Worm (Caenorhabditis elegans): Measurements from ENCODE around the gene dna-2.
A peak's percentile ranks its signal among the peaks of the same experiment; 100 is the strongest.

The dna-2 gene

ce11 chrII:11782493-11782892, 4.3 kb downstream of the dna-2 start, which contains the start of gene F43G6.16:
TSS of gene F43G6.16 (minus strand) at chrII:11782633.
- TF ChIP-seq hlh-30 (tag; optimal IDR thresholded peaks at IDR 0.05; ENCODE audit: insufficient read depth) (no peak), pax-1 (tag; optimal IDR thresholded peaks at IDR 0.05) (peak; percentile 85)

ce11 chrII:11788025-11788424, 9.8 kb downstream of the dna-2 start:
- TF ChIP-seq dmd-4 (tag; optimal IDR thresholded peaks at IDR 0.05; ENCODE audit: borderline replicate concordance) (no peak), unc-42 (tag; optimal IDR thresholded peaks at IDR 0.05) (no peak), T23F11.4 (GFP tag; optimal IDR thresholded peaks at IDR 0.05) (no peak), pha-2 (tag; optimal IDR thresholded peaks at IDR 0.05) (no peak), unc-86 (tag; optimal IDR thresholded peaks at IDR 0.05) (no peak), hlh-15 (tag; optimal IDR thresholded peaks at IDR 0.05) (no peak)

- no peak for TF ChIP-seq ceh-2 (tag; optimal IDR thresholded peaks at IDR 0.05)
- no peak for TF ChIP-seq fax-1 (tag; optimal IDR thresholded peaks at IDR 0.05)
- no peak for TF ChIP-seq mec-3 (tag; optimal IDR thresholded peaks at IDR 0.05; ENCODE audit: borderline replicate concordance)
- no peak for TF ChIP-seq dmd-4 (tag; optimal IDR thresholded peaks at IDR 0.05; ENCODE audit: borderline replicate concordance)
- TF ChIP-seq unc-55 (GFP tag; optimal IDR thresholded peaks at IDR 0.05), result no peak
- TF ChIP-seq K02D7.2 (tag; optimal IDR thresholded peaks at IDR 0.05), result no peak
- no peak for TF ChIP-seq elt-2 (tag; optimal IDR thresholded peaks at IDR 0.05)
- no peak for TF ChIP-seq elt-4 (tag; optimal IDR thresholded peaks at IDR 0.05)
- no peak for TF ChIP-seq ceh-34 (tag; optimal IDR thresholded peaks at IDR 0.05)
- no peak for TF ChIP-seq K09A11.1 (tag; optimal IDR thresholded peaks at IDR 0.05; ENCODE audit: insufficient read depth)
Measured at ce11 chrII:11790458-11790857, 12.2 kb downstream of the dna-2 start, which contains the start of gene F43G6.4. TSS of gene F43G6.4 (plus strand) at chrII:11790758.

- no peak for TF ChIP-seq npax-4 (tag; optimal IDR thresholded peaks at IDR 0.05)
- no peak for TF ChIP-seq ceh-6 (GFP tag; optimal IDR thresholded peaks at IDR 0.05)
- no peak for TF ChIP-seq C38D4.7 (GFP tag; optimal IDR thresholded peaks at IDR 0.05)
- TF ChIP-seq elt-2 (tag; optimal IDR thresholded peaks at IDR 0.05), result no peak
- TF ChIP-seq ceh-31 (tag; optimal IDR thresholded peaks at IDR 0.05), result no peak
- TF ChIP-seq ceh-34 (tag; optimal IDR thresholded peaks at IDR 0.05), result no peak
Measured at ce11 chrII:11794392-11794791, 16.2 kb downstream of the dna-2 start.

- TF ChIP-seq elt-2 (tag; optimal IDR thresholded peaks at IDR 0.05) (peak; percentile 80), ref-2 (tag; optimal IDR thresholded peaks at IDR 0.05) (no peak)
Measured at ce11 chrII:11797194-11797593, 19.0 kb downstream of the dna-2 start.

- TF ChIP-seq C38D4.7 (GFP tag; optimal IDR thresholded peaks at IDR 0.05), result no peak
- no peak for TF ChIP-seq ceh-22 (tag; optimal IDR thresholded peaks at IDR 0.05)
- TF ChIP-seq ceh-14 (tag; optimal IDR thresholded peaks at IDR 0.05), result no peak
- TF ChIP-seq ceh-34 (tag; optimal IDR thresholded peaks at IDR 0.05), result no peak
- no peak for TF ChIP-seq sox-2 (GFP tag; IDR thresholded peaks at IDR 0.05)
- no peak for TF ChIP-seq ceh-45 (GFP tag; IDR thresholded peaks at IDR 0.05)
- no peak for TF ChIP-seq pha-2 (tag; optimal IDR thresholded peaks at IDR 0.05)
- no peak for TF ChIP-seq ahr-1 (tag; optimal IDR thresholded peaks at IDR 0.05)
- TF ChIP-seq ceh-9 (tag; optimal IDR thresholded peaks at IDR 0.05), result no peak
- no peak for TF ChIP-seq lim-6 (tag; optimal IDR thresholded peaks at IDR 0.05)
- TF ChIP-seq Y22D7AL.16 (tag; optimal IDR thresholded peaks at IDR 0.05), result no peak
- no peak for TF ChIP-seq K02D7.2 (tag; optimal IDR thresholded peaks at IDR 0.05)
- no peak for TF ChIP-seq hlh-15 (tag; optimal IDR thresholded peaks at IDR 0.05)
- no peak for TF ChIP-seq unc-3 (GFP tag; conservative IDR thresholded peaks at IDR 0.05)
- no peak for TF ChIP-seq unc-3 (tag; optimal IDR thresholded peaks at IDR 0.05)
- TF ChIP-seq K09A11.1 (tag; optimal IDR thresholded peaks at IDR 0.05; ENCODE audit: insufficient read depth), result no peak
- TF ChIP-seq C08G9.2 (tag; optimal IDR thresholded peaks at IDR 0.05), result no peak
- no peak for TF ChIP-seq unc-86 (tag; optimal IDR thresholded peaks at IDR 0.05)
- TF ChIP-seq hlh-8 (tag; optimal IDR thresholded peaks at IDR 0.05), result no peak
- TF ChIP-seq unc-42 (tag; optimal IDR thresholded peaks at IDR 0.05), result no peak
Measured at ce11 chrII:11798737-11799136, 20.5 kb downstream of the dna-2 start, which contains the start of gene hda-5. TSS of gene hda-5 (plus strand) at chrII:11799037.
